Worm (Caenorhabditis elegans) whole organism, late embryonic: ENCODE measurements around the gene twk-22.

Experiments
- K09A11.1 ChIP-seq: sonication (generic microtip); optimal IDR thresholded peaks from 2 replicates; lab custom pipeline; 2017; ENCODE audit warnings: antibody characterized with exemption, mild to moderate bottlenecking, missing genetic modification characterization, missing compliant biosample characterization; ENCODE audit not compliant: insufficient read depth
- ama-1 ChIP-seq: fragments of 150-350 bp; optimal IDR thresholded peaks from 2 replicates; lab custom pipeline; 2014
- elt-4 ChIP-seq: sonication (generic microtip); optimal IDR thresholded peaks from 2 replicates; lab custom pipeline; 2016; ENCODE audit warnings: missing genetic modification characterization, missing compliant biosample characterization
- ets-4 ChIP-seq: sonication (generic microtip); optimal IDR thresholded peaks from 2 replicates; lab custom pipeline; 2016; ENCODE audit warnings: missing genetic modification characterization, missing compliant biosample characterization
- eyg-1 ChIP-seq: sonication (generic microtip); optimal IDR thresholded peaks from 2 replicates; lab custom pipeline; 2016; ENCODE audit warnings: missing genotype, missing genetic modification characterization, missing compliant biosample characterization
- fax-1 ChIP-seq: sonication (generic microtip); optimal IDR thresholded peaks from 2 replicates; lab custom pipeline; 2016; ENCODE audit warnings: missing genotype, missing genetic modification characterization, missing compliant biosample characterization
- fkh-10 ChIP-seq: fragments of 150-350 bp; optimal IDR thresholded peaks from 2 replicates; lab custom pipeline; 2014; ENCODE audit warnings: missing biosample characterization, missing genetic modification reagents, missing genetic modification characterization
- fkh-6 ChIP-seq: sonication (generic microtip); optimal IDR thresholded peaks from 2 replicates; lab custom pipeline; 2016; ENCODE audit warnings: missing genetic modification characterization, missing compliant biosample characterization
- gmeb-2 ChIP-seq: sonication (generic microtip); optimal IDR thresholded peaks from 2 replicates; lab custom pipeline; 2016; ENCODE audit warnings: missing genetic modification characterization, inconsistent platforms, missing compliant biosample characterization
- hlh-13 ChIP-seq: fragments of 200-800 bp; sonication (Bioruptor generic); optimal IDR thresholded peaks from 2 replicates; lab custom pipeline; 2018; ENCODE audit warnings: mild to moderate bottlenecking, missing genetic modification characterization, missing compliant biosample characterization
- pax-1 ChIP-seq: fragments of 150-350 bp; optimal IDR thresholded peaks from 2 replicates; lab custom pipeline; 2014; ENCODE audit warnings: missing biosample characterization, missing genetic modification characterization
- pha-4 ChIP-seq: fragments of 150-350 bp; optimal IDR thresholded peaks from 2 replicates; lab custom pipeline; 2018; ENCODE audit warnings: missing biosample characterization, missing genetic modification reagents, missing genetic modification characterization
- pqm-1 ChIP-seq: sonication (generic microtip); optimal IDR thresholded peaks from 2 replicates; lab custom pipeline; 2016; ENCODE audit warnings: missing genetic modification characterization, missing compliant biosample characterization
- sox-4 ChIP-seq: sonication (generic microtip); optimal IDR thresholded peaks from 2 replicates; lab custom pipeline; 2017; ENCODE audit warnings: mild to moderate bottlenecking, missing genetic modification characterization, inconsistent platforms, missing compliant biosample characterization

DNA sequence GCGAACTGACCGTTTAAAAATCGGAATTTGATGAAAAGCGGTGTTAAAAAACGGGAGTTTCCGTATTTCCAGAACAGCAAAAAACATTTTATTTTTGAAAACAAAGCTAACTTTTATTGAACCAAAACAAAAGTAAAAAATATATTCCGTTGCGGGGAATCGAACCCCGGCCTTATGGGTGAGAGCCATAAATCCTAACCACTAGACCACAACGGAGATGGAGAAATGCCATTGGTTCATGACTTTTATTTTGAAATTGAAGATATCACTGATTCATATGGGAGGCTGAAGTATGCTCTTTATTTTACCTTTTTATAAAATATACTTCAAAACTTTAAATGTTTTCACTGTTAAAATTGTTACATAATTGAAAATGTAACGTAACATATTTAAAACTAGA lies 21.1 kb upstream of the twk-22 start:
- TF ChIP-seq ama-1 (lab: Kevin White, UChicago) (no peak), fkh-10 (no peak), pha-4 (tag; lab: Kevin White, UChicago) (no peak), fkh-6 (tag; lab: Kevin White, UChicago) (no peak), pqm-1 (tag; lab: Kevin White, UChicago) (no peak), elt-4 (no peak), K09A11.1 (tag; lab: Kevin White, UChicago) (no peak), hlh-13 (GFP tag; lab: Kevin White, UChicago) (no peak), eyg-1 (tag; lab: Kevin White, UChicago) (no peak), ets-4 (no peak), pax-1 (no peak), fax-1 (tag; lab: Kevin White, UChicago) (no peak), sox-4 (tag; lab: Kevin White, UChicago) (no peak), gmeb-2 (tag; lab: Kevin White, UChicago) (no peak)
